Worm (Caenorhabditis elegans) whole organism, L4 larva: Measurements from ENCODE around the gene aldo-2.

Experiments used
- F37D6.2 ChIP-seq: sonication (generic microtip); optimal IDR thresholded peaks from 2 replicates; lab custom pipeline; 2016; ENCODE audit warnings: mild to moderate bottlenecking, missing genetic modification characterization, missing compliant biosample characterization
- F49E8.2 ChIP-seq: sonication (generic microtip); optimal IDR thresholded peaks from 2 replicates; lab custom pipeline; 2016; ENCODE audit warnings: missing compliant biosample characterization, mild to moderate bottlenecking, missing genetic modification characterization, borderline replicate concordance
- Y5F2A.4 ChIP-seq: fragments of 200-800 bp; sonication (Bioruptor generic); optimal IDR thresholded peaks from 2 replicates; lab custom pipeline; 2018; ENCODE audit warnings: mild to moderate bottlenecking, missing genetic modification characterization, missing compliant biosample characterization
- ZK337.2 ChIP-seq: fragments of 200-800 bp; sonication (Bioruptor generic); IDR thresholded peaks from 2 replicates; pipeline ENCODE4 v1.3.6; 2022; ENCODE audit warnings: missing genetic modification reagents, missing genetic modification characterization, missing compliant biosample characterization
- ama-1 ChIP-seq: fragments of 150-350 bp; optimal IDR thresholded peaks from 2 replicates; lab custom pipeline; 2014; ENCODE audit warnings: inconsistent platforms, mixed read lengths
- ceh-28 ChIP-seq: fragments of 150-350 bp; optimal IDR thresholded peaks from 2 replicates; lab custom pipeline; 2014; ENCODE audit warnings: missing biosample characterization, missing genetic modification reagents, missing genetic modification characterization
- ceh-32 ChIP-seq: sonication (generic microtip); optimal IDR thresholded peaks from 2 replicates; lab custom pipeline; 2016; ENCODE audit warnings: mild to moderate bottlenecking, missing genetic modification characterization, missing compliant biosample characterization; ENCODE audit not compliant: poor library complexity
- ceh-62 ChIP-seq: sonication (generic microtip); optimal IDR thresholded peaks from 2 replicates; lab custom pipeline; 2017; ENCODE audit warnings: missing biosample characterization, missing genetic modification characterization
- ceh-82 ChIP-seq: sonication (generic microtip); optimal IDR thresholded peaks from 2 replicates; lab custom pipeline; 2017; ENCODE audit warnings: missing biosample characterization, missing genetic modification characterization
- cey-2 ChIP-seq: sonication (generic microtip); optimal IDR thresholded peaks from 3 replicates; lab custom pipeline; 2017; ENCODE audit warnings: missing genetic modification characterization, mild to moderate bottlenecking, missing compliant biosample characterization, antibody characterized with exemption, borderline replicate concordance; ENCODE audit not compliant: insufficient read depth
- daf-12 ChIP-seq: fragments of 150-350 bp; optimal IDR thresholded peaks from 2 replicates; lab custom pipeline; 2014; ENCODE audit warnings: missing biosample characterization, missing genetic modification reagents, missing genetic modification characterization
- daf-16 ChIP-seq, 3 experiments: sonication (generic microtip); optimal IDR thresholded peaks; 2 replicates each; lab custom pipeline; 2016 to 2017; ENCODE audit warnings: missing genetic modification characterization in 3 of 3, missing genetic modification reagents in 3 of 3, mild to moderate bottlenecking in 2 of 3, missing compliant biosample characterization in 2 of 3, missing biosample characterization in 1 of 3, moderate library complexity in 1 of 3
- dmd-8 ChIP-seq: fragments of 200-800 bp; sonication (Bioruptor generic); IDR thresholded peaks from 2 replicates; pipeline ENCODE4 v1.3.6; 2022; ENCODE audit warnings: missing genetic modification characterization, missing compliant biosample characterization
- dpl-1 ChIP-seq: fragments of 150-350 bp; optimal IDR thresholded peaks from 2 replicates; lab custom pipeline; 2014; ENCODE audit warnings: missing biosample characterization, missing genetic modification reagents, missing genetic modification characterization
- egl-43 ChIP-seq: fragments of 200-800 bp; sonication (Bioruptor generic); IDR thresholded peaks from 2 replicates; pipeline ENCODE4 v1.3.6; 2022; ENCODE audit warnings: missing genetic modification reagents, missing genetic modification characterization, missing compliant biosample characterization
- fkh-10 ChIP-seq: fragments of 150-350 bp; optimal IDR thresholded peaks from 2 replicates; lab custom pipeline; 2014; ENCODE audit warnings: missing biosample characterization, missing genetic modification reagents, missing genetic modification characterization
- fos-1 ChIP-seq: fragments of 150-350 bp; optimal IDR thresholded peaks from 2 replicates; lab custom pipeline; 2014; ENCODE audit warnings: missing biosample characterization, missing genetic modification characterization
- hif-1 ChIP-seq, 2 experiments: sonication (generic microtip); optimal IDR thresholded peaks; 2 replicates each; lab custom pipeline; 2016 to 2017; ENCODE audit warnings: missing compliant biosample characterization in 2 of 2, missing genetic modification characterization in 2 of 2, missing genetic modification reagents in 2 of 2, missing genotype in 2 of 2, mild to moderate bottlenecking in 1 of 2
- hmg-1.1 ChIP-seq: fragments of 200-800 bp; sonication (Bioruptor generic); IDR thresholded peaks from 2 replicates; pipeline ENCODE4 v1.3.6; 2022; ENCODE audit warnings: missing genetic modification reagents, missing genetic modification characterization, missing compliant biosample characterization
- jun-1 ChIP-seq: fragments of 150-350 bp; optimal IDR thresholded peaks from 2 replicates; lab custom pipeline; 2014; ENCODE audit warnings: missing biosample characterization, missing genetic modification reagents, missing genetic modification characterization
- lim-7 ChIP-seq: fragments of 200-800 bp; sonication (Bioruptor generic); IDR thresholded peaks from 2 replicates; pipeline ENCODE4 v1.3.6; 2022; ENCODE audit warnings: missing genetic modification characterization, missing compliant biosample characterization
- lin-13 ChIP-seq: fragments of 150-350 bp; optimal IDR thresholded peaks from 2 replicates; lab custom pipeline; 2014; ENCODE audit warnings: missing biosample characterization, missing genetic modification reagents, missing genetic modification characterization
- lin-15B ChIP-seq: fragments of 150-350 bp; sonication (generic microtip); optimal IDR thresholded peaks from 3 replicates; lab custom pipeline; 2014; ENCODE audit warnings: missing biosample characterization, missing genetic modification characterization
- lin-29 ChIP-seq: fragments of 200-800 bp; sonication (Bioruptor generic); IDR thresholded peaks from 2 replicates; pipeline ENCODE4 v1.3.6; 2022; ENCODE audit warnings: missing genetic modification reagents, missing genetic modification characterization, missing compliant biosample characterization
- lir-3 ChIP-seq: sonication (generic microtip); optimal IDR thresholded peaks from 2 replicates; lab custom pipeline; 2016; ENCODE audit warnings: mild to moderate bottlenecking, missing genetic modification characterization, missing compliant biosample characterization
- lsy-2 ChIP-seq, 2 experiments: fragments of 150-350 bp in 1 of 2; sonication (generic microtip) in 1 of 2; optimal IDR thresholded peaks; 2 replicates each; lab custom pipeline; 2014 to 2017; ENCODE audit warnings: missing biosample characterization in 2 of 2, missing genetic modification characterization in 2 of 2
- madf-9 ChIP-seq: fragments of 200-800 bp; sonication (Bioruptor generic); conservative IDR thresholded peaks from 2 replicates; pipeline ENCODE4 v1.3.6; 2022; ENCODE audit warnings: missing genetic modification reagents, missing genetic modification characterization, missing compliant biosample characterization
- mdl-1 ChIP-seq, 2 experiments: fragments of 150-350 bp in 1 of 2; sonication (generic microtip) in 1 of 2; optimal IDR thresholded peaks; 2 replicates each; lab custom pipeline; 2014 to 2017; ENCODE audit warnings: missing biosample characterization in 2 of 2, missing genetic modification characterization in 2 of 2
- mes-2 ChIP-seq: sonication (generic microtip); optimal IDR thresholded peaks from 2 replicates; lab custom pipeline; 2016; ENCODE audit warnings: missing genotype, mild to moderate bottlenecking, missing genetic modification characterization, missing compliant biosample characterization; ENCODE audit not compliant: poor library complexity, severe bottlenecking
- mxl-2 ChIP-seq: fragments of 200-800 bp; sonication (Bioruptor generic); conservative IDR thresholded peaks from 2 replicates; pipeline ENCODE4 v1.3.6; 2022; ENCODE audit warnings: missing genetic modification reagents, missing genetic modification characterization, missing compliant biosample characterization
- mxl-3 ChIP-seq: fragments of 200-800 bp; sonication (Bioruptor generic); optimal IDR thresholded peaks from 2 replicates; lab custom pipeline; 2018; ENCODE audit warnings: mild to moderate bottlenecking, missing genetic modification characterization, missing compliant biosample characterization
- nhr-10 ChIP-seq: fragments of 150-350 bp; optimal IDR thresholded peaks from 2 replicates; lab custom pipeline; 2014; ENCODE audit warnings: missing biosample characterization, missing genetic modification characterization
- nhr-11 ChIP-seq: fragments of 150-350 bp; optimal IDR thresholded peaks from 2 replicates; lab custom pipeline; 2014; ENCODE audit warnings: missing biosample characterization, missing genetic modification characterization
- nhr-111 ChIP-seq: fragments of 200-800 bp; sonication (Bioruptor generic); optimal IDR thresholded peaks from 2 replicates; lab custom pipeline; 2018; ENCODE audit warnings: mild to moderate bottlenecking, missing genetic modification characterization, missing compliant biosample characterization
- nhr-237 ChIP-seq: sonication (generic microtip); optimal IDR thresholded peaks from 2 replicates; lab custom pipeline; 2017; ENCODE audit warnings: missing biosample characterization, missing genetic modification characterization
- nhr-25 ChIP-seq: sonication (generic microtip); optimal IDR thresholded peaks from 2 replicates; lab custom pipeline; 2017; ENCODE audit warnings: missing genetic modification characterization, mild to moderate bottlenecking, missing compliant biosample characterization, antibody characterized with exemption, moderate library complexity, borderline replicate concordance; ENCODE audit not compliant: insufficient read depth
- nhr-28 ChIP-seq: fragments of 150-350 bp; optimal IDR thresholded peaks from 2 replicates; lab custom pipeline; 2014; ENCODE audit warnings: missing biosample characterization, missing genetic modification characterization
- nhr-42 ChIP-seq: fragments of 200-800 bp; sonication (Bioruptor generic); IDR thresholded peaks from 2 replicates; pipeline ENCODE4 v1.3.6; 2022; ENCODE audit warnings: missing genetic modification characterization, missing compliant biosample characterization
- nhr-48 ChIP-seq: sonication (generic microtip); optimal IDR thresholded peaks from 2 replicates; lab custom pipeline; 2016; ENCODE audit warnings: mild to moderate bottlenecking, missing genetic modification characterization, missing compliant biosample characterization
- nhr-6 ChIP-seq: fragments of 150-350 bp; optimal IDR thresholded peaks from 2 replicates; lab custom pipeline; 2014; ENCODE audit warnings: missing biosample characterization, missing genetic modification characterization
- nhr-77 ChIP-seq: fragments of 150-350 bp; optimal IDR thresholded peaks from 2 replicates; lab custom pipeline; 2014; ENCODE audit warnings: missing biosample characterization, missing genetic modification characterization
- php-3 ChIP-seq: fragments of 200-800 bp; sonication (Bioruptor generic); IDR thresholded peaks from 2 replicates; pipeline ENCODE4 v1.3.6; 2022; ENCODE audit warnings: missing genetic modification reagents, missing genetic modification characterization, missing compliant biosample characterization
- pqm-1 ChIP-seq: sonication (generic microtip); optimal IDR thresholded peaks from 2 replicates; lab custom pipeline; 2017; ENCODE audit warnings: missing biosample characterization, missing genetic modification characterization
- sdz-12 ChIP-seq: fragments of 200-800 bp; sonication (Bioruptor generic); optimal IDR thresholded peaks from 2 replicates; lab custom pipeline; 2018; ENCODE audit warnings: mild to moderate bottlenecking, missing genetic modification characterization, missing compliant biosample characterization
- set-16 ChIP-seq: fragments of 200-800 bp; sonication (Bioruptor generic); IDR thresholded peaks from 2 replicates; pipeline ENCODE4 v1.3.6; 2022; ENCODE audit warnings: missing genetic modification reagents, missing genetic modification characterization, missing compliant biosample characterization
- snpc-1.2 ChIP-seq: fragments of 200-800 bp; sonication (Bioruptor generic); IDR thresholded peaks from 2 replicates; pipeline ENCODE4 v1.3.6; 2022; ENCODE audit warnings: missing genetic modification reagents, missing genetic modification characterization, missing compliant biosample characterization
- tag-97 ChIP-seq: fragments of 200-800 bp; sonication (Bioruptor generic); IDR thresholded peaks from 2 replicates; pipeline ENCODE4 v1.3.6; 2022; ENCODE audit warnings: missing genetic modification characterization, missing compliant biosample characterization
- tra-1 ChIP-seq: fragments of 200-800 bp; sonication (Bioruptor generic); IDR thresholded peaks from 2 replicates; pipeline ENCODE4 v1.3.6; 2022; ENCODE audit warnings: missing genetic modification reagents, missing genetic modification characterization, missing compliant biosample characterization

The aldo-2 gene

ce11 chrIII:5876140-5876675 lies at the start of gene aldo-2 (continued):
- TF ChIP-seq madf-9 (GFP tag; lab: Robert Waterston, UW) (peak; percentile 40; the same call in 1 of the 2 replicates), ceh-82 (tag; lab: Kevin White, UChicago) (no peak), lir-3 (no peak)

- no peak for TF ChIP-seq nhr-28 (tag; lab: Kevin White, UChicago)
- TF ChIP-seq nhr-10, result no peak
- TF ChIP-seq lin-15B (tag; lab: Kevin White, UChicago), result no peak
- no peak for TF ChIP-seq fkh-10 (GFP tag; lab: Kevin White, UChicago)
- no peak for TF ChIP-seq fos-1 (tag; lab: Kevin White, UChicago)
- no peak for TF ChIP-seq nhr-25 (tag; lab: Kevin White, UChicago)
- TF ChIP-seq lin-29 (GFP tag; lab: Robert Waterston, UW), result no peak
- no peak for TF ChIP-seq php-3 (GFP tag; lab: Robert Waterston, UW)
- no peak for TF ChIP-seq nhr-111 (GFP tag; lab: Kevin White, UChicago)
- TF ChIP-seq F37D6.2 (tag; lab: Kevin White, UChicago), result no peak
- no peak for TF ChIP-seq F49E8.2 (tag; lab: Kevin White, UChicago)
- no peak for TF ChIP-seq lim-7 (GFP tag; lab: Robert Waterston, UW)
- TF ChIP-seq mdl-1 (tag; optimal IDR thresholded peaks at IDR 0.05; lab: Kevin White, UChicago), result no peak
- no peak for TF ChIP-seq ceh-32
- TF ChIP-seq nhr-77 (tag; lab: Kevin White, UChicago), result no peak
- no peak for TF ChIP-seq cey-2 (tag; lab: Kevin White, UChicago)
- TF ChIP-seq tag-97, result no peak
- no peak for TF ChIP-seq Y5F2A.4 (GFP tag; lab: Kevin White, UChicago)
- no peak for TF ChIP-seq ceh-28 (tag; lab: Kevin White, UChicago)
- TF ChIP-seq tra-1 (GFP tag; lab: Robert Waterston, UW), result no peak
- no peak for TF ChIP-seq jun-1 (tag; lab: Kevin White, UChicago)
- TF ChIP-seq nhr-48 (tag; lab: Kevin White, UChicago), result no peak
- TF ChIP-seq hif-1 (tag; optimal IDR thresholded peaks at IDR 0.05; lab: Kevin White, UChicago), result peak in 1 of 2 experiments; percentile 28
- no peak for TF ChIP-seq egl-43 (GFP tag; lab: Robert Waterston, UW)
- TF ChIP-seq mxl-2 (GFP tag; lab: Robert Waterston, UW), result no peak
- no peak for TF ChIP-seq ama-1
- no peak for TF ChIP-seq ZK337.2 (GFP tag; lab: Robert Waterston, UW)
- TF ChIP-seq lin-13 (GFP tag; lab: Kevin White, UChicago), result no peak
- no peak for TF ChIP-seq pqm-1 (tag; lab: Kevin White, UChicago)
- no peak for TF ChIP-seq daf-12
- no peak for TF ChIP-seq daf-16 (GFP tag; optimal IDR thresholded peaks at IDR 0.05; lab: Kevin White, UChicago)
- TF ChIP-seq daf-16 (tag; optimal IDR thresholded peaks at IDR 0.05; lab: Kevin White, UChicago), result peak; percentile 31
- TF ChIP-seq mes-2 (tag; lab: Kevin White, UChicago), result no peak
- TF ChIP-seq hmg-1.1, result 0 out of 2 replicates have a peak, but pooled peaks have one; percentile 6
- no peak for TF ChIP-seq nhr-11 (tag; lab: Kevin White, UChicago)
- TF ChIP-seq ceh-62 (tag; lab: Kevin White, UChicago), result no peak
- no peak for TF ChIP-seq dmd-8 (GFP tag; lab: Robert Waterston, UW)
- TF ChIP-seq mxl-3 (GFP tag; lab: Kevin White, UChicago), result no peak
- peak in 1 of 2 experiments; percentile 84 for TF ChIP-seq lsy-2 (tag; optimal IDR thresholded peaks at IDR 0.05; lab: Kevin White, UChicago)
- TF ChIP-seq lir-3, result no peak
- TF ChIP-seq nhr-237 (tag; lab: Kevin White, UChicago), result no peak
- TF ChIP-seq madf-9 (GFP tag; lab: Robert Waterston, UW), result no peak
- TF ChIP-seq snpc-1.2, result no peak
- no peak for TF ChIP-seq nhr-42 (GFP tag; lab: Robert Waterston, UW)
- TF ChIP-seq nhr-6, result peak; percentile 12
- no peak for TF ChIP-seq set-16 (GFP tag; lab: Robert Waterston, UW)
- no peak for TF ChIP-seq sdz-12 (GFP tag; lab: Kevin White, UChicago)
- peak; percentile 65 for TF ChIP-seq dpl-1 (GFP tag; lab: Kevin White, UChicago)
Observed at ce11 chrIII:5925724-5926123, 49.3 kb upstream of the aldo-2 start, which contains the start of the genes dnc-2 and bcl-7. Gene dnc-2, minus strand, starts transcription at chrIII:5925756. Gene bcl-7, plus strand, starts transcription at chrIII:5926086.
